Worm (Caenorhabditis elegans) whole organism, L2 larva: ENCODE data around the gene ndub-8.

Experiments used
- C34F6.9 ChIP-seq: fragments of 150-350 bp; optimal IDR thresholded peaks from 2 replicates; lab custom pipeline; 2014; ENCODE audit warnings: missing biosample characterization, missing genetic modification characterization
- F13H6.1 ChIP-seq: sonication (generic microtip); optimal IDR thresholded peaks from 2 replicates; lab custom pipeline; 2016; ENCODE audit warnings: missing genetic modification characterization, missing compliant biosample characterization
- R02D3.7 ChIP-seq: fragments of 150-350 bp; optimal IDR thresholded peaks from 2 replicates; lab custom pipeline; 2014; ENCODE audit warnings: missing biosample characterization, missing genetic modification characterization
- Y55F3AM.14 ChIP-seq: fragments of 200-800 bp; sonication (Bioruptor generic); optimal IDR thresholded peaks from 2 replicates; lab custom pipeline; 2018; ENCODE audit warnings: mild to moderate bottlenecking, missing genetic modification characterization, missing compliant biosample characterization
- ZK546.5 ChIP-seq: sonication (generic microtip); optimal IDR thresholded peaks from 2 replicates; lab custom pipeline; 2017; ENCODE audit warnings: missing biosample characterization, missing genetic modification characterization
- alr-1 ChIP-seq: fragments of 150-350 bp; optimal IDR thresholded peaks from 2 replicates; lab custom pipeline; 2014; ENCODE audit warnings: missing biosample characterization, missing genetic modification characterization
- aly-2 ChIP-seq: fragments of 150-350 bp; optimal IDR thresholded peaks from 2 replicates; lab custom pipeline; 2014; ENCODE audit warnings: missing biosample characterization, missing genetic modification characterization
- ama-1 ChIP-seq: fragments of 150-350 bp; optimal IDR thresholded peaks from 2 replicates; lab custom pipeline; 2018; ENCODE audit warnings: inconsistent platforms
- blmp-1 ChIP-seq: sonication (generic microtip); optimal IDR thresholded peaks from 2 replicates; lab custom pipeline; 2017; ENCODE audit warnings: missing genetic modification characterization, mild to moderate bottlenecking, missing compliant biosample characterization, antibody characterized with exemption, moderate library complexity; ENCODE audit not compliant: insufficient read depth
- ceh-16 ChIP-seq: fragments of 150-350 bp; optimal IDR thresholded peaks from 2 replicates; lab custom pipeline; 2014; ENCODE audit warnings: missing biosample characterization, missing genetic modification characterization
- ceh-82 ChIP-seq: fragments of 150-350 bp; optimal IDR thresholded peaks from 2 replicates; lab custom pipeline; 2014; ENCODE audit warnings: missing biosample characterization, missing genetic modification characterization
- crh-2 ChIP-seq: sonication (generic microtip); optimal IDR thresholded peaks from 2 replicates; lab custom pipeline; 2017; ENCODE audit warnings: missing biosample characterization, missing genetic modification characterization
- dmd-4 ChIP-seq: sonication (generic microtip); optimal IDR thresholded peaks from 2 replicates; lab custom pipeline; 2017; ENCODE audit warnings: missing biosample characterization, missing genetic modification characterization
- egl-27 ChIP-seq: sonication (generic microtip); optimal IDR thresholded peaks from 3 replicates; lab custom pipeline; 2017; ENCODE audit warnings: missing biosample characterization, missing genetic modification reagents, missing genetic modification characterization
- elt-1 ChIP-seq: fragments of 150-350 bp; optimal IDR thresholded peaks from 2 replicates; lab custom pipeline; 2014; ENCODE audit warnings: missing biosample characterization, missing genetic modification characterization
- elt-3 ChIP-seq: sonication (generic microtip); optimal IDR thresholded peaks from 2 replicates; lab custom pipeline; 2017; ENCODE audit warnings: missing biosample characterization, missing genetic modification characterization
- fos-1 ChIP-seq: fragments of 150-350 bp; optimal IDR thresholded peaks from 2 replicates; lab custom pipeline; 2014; ENCODE audit warnings: missing biosample characterization, missing genetic modification characterization
- gmeb-1 ChIP-seq: fragments of 150-350 bp; optimal IDR thresholded peaks from 2 replicates; lab custom pipeline; 2014; ENCODE audit warnings: missing biosample characterization, missing genetic modification characterization
- lin-11 ChIP-seq: fragments of 150-350 bp; sonication (generic microtip); optimal IDR thresholded peaks from 2 replicates; lab custom pipeline; 2014; ENCODE audit warnings: missing biosample characterization, missing genetic modification characterization, inconsistent platforms, mixed read lengths
- lin-13 ChIP-seq: fragments of 150-350 bp; optimal IDR thresholded peaks from 2 replicates; lab custom pipeline; 2014; ENCODE audit warnings: missing biosample characterization, missing genetic modification reagents, missing genetic modification characterization
- lin-39 ChIP-seq: fragments of 150-350 bp; optimal IDR thresholded peaks from 2 replicates; lab custom pipeline; 2014; ENCODE audit warnings: missing biosample characterization, missing genetic modification reagents, missing genetic modification characterization
- lsy-2 ChIP-seq, 2 experiments: fragments of 150-350 bp in 1 of 2; sonication (generic microtip) in 1 of 2; optimal IDR thresholded peaks; 2 replicates each; lab custom pipeline; 2014 to 2017; ENCODE audit warnings: missing biosample characterization in 2 of 2, missing genetic modification characterization in 2 of 2
- mab-5 ChIP-seq: fragments of 150-350 bp; optimal IDR thresholded peaks from 2 replicates; lab custom pipeline; 2014; ENCODE audit warnings: missing biosample characterization, missing genetic modification characterization
- mbf-1 ChIP-seq: sonication (generic microtip); optimal IDR thresholded peaks from 2 replicates; lab custom pipeline; 2017; ENCODE audit warnings: missing biosample characterization, missing genetic modification characterization
- mdl-1 ChIP-seq, 2 experiments: fragments of 150-350 bp in 1 of 2; sonication (generic microtip) in 1 of 2; optimal IDR thresholded peaks; 2 replicates each; lab custom pipeline; 2017; ENCODE audit warnings: missing biosample characterization in 2 of 2, missing genetic modification characterization in 2 of 2
- nhr-10 ChIP-seq: sonication (generic microtip); optimal IDR thresholded peaks from 2 replicates; lab custom pipeline; 2017; ENCODE audit warnings: missing biosample characterization, missing genetic modification characterization
- nhr-11 ChIP-seq: fragments of 150-350 bp; optimal IDR thresholded peaks from 2 replicates; lab custom pipeline; 2014; ENCODE audit warnings: missing biosample characterization, missing genetic modification characterization
- nhr-12 ChIP-seq: fragments of 150-350 bp; optimal IDR thresholded peaks from 2 replicates; lab custom pipeline; 2014; ENCODE audit warnings: missing biosample characterization, missing genetic modification characterization
- nhr-129 ChIP-seq: fragments of 150-350 bp; optimal IDR thresholded peaks from 2 replicates; lab custom pipeline; 2014; ENCODE audit warnings: missing biosample characterization, missing genetic modification characterization
- nhr-21 ChIP-seq: fragments of 150-350 bp; optimal IDR thresholded peaks from 2 replicates; lab custom pipeline; 2014; ENCODE audit warnings: missing biosample characterization, missing genetic modification characterization
- nhr-23 ChIP-seq: fragments of 150-350 bp; optimal IDR thresholded peaks from 2 replicates; lab custom pipeline; 2014; ENCODE audit warnings: missing biosample characterization, missing genetic modification reagents, missing genetic modification characterization
- nhr-237 ChIP-seq: fragments of 150-350 bp; optimal IDR thresholded peaks from 2 replicates; lab custom pipeline; 2014; ENCODE audit warnings: missing biosample characterization, missing genetic modification characterization
- nhr-25 ChIP-seq: fragments of 150-350 bp; sonication (generic microtip); optimal IDR thresholded peaks from 3 replicates; lab custom pipeline; 2014; ENCODE audit warnings: missing biosample characterization, missing genetic modification characterization
- nhr-6 ChIP-seq: fragments of 150-350 bp; optimal IDR thresholded peaks from 2 replicates; lab custom pipeline; 2014; ENCODE audit warnings: missing biosample characterization, missing genetic modification characterization
- nhr-77 ChIP-seq: fragments of 150-350 bp; optimal IDR thresholded peaks from 2 replicates; lab custom pipeline; 2014; ENCODE audit warnings: missing biosample characterization, missing genetic modification characterization
- peb-1 ChIP-seq: fragments of 150-350 bp; optimal IDR thresholded peaks from 2 replicates; lab custom pipeline; 2014; ENCODE audit warnings: missing biosample characterization, missing genetic modification characterization
- sem-4 ChIP-seq: fragments of 150-350 bp; optimal IDR thresholded peaks from 2 replicates; lab custom pipeline; 2014; ENCODE audit warnings: missing biosample characterization, missing genetic modification reagents, missing genetic modification characterization
- skn-1 ChIP-seq: sonication (generic microtip); optimal IDR thresholded peaks from 2 replicates; lab custom pipeline; 2017; ENCODE audit warnings: missing biosample characterization, missing genetic modification characterization
- sma-3 ChIP-seq: sonication (generic microtip); optimal IDR thresholded peaks from 2 replicates; lab custom pipeline; 2016; ENCODE audit warnings: missing genetic modification reagents, missing genetic modification characterization, missing compliant biosample characterization
- sma-9 ChIP-seq, 2 experiments: fragments of 150-350 bp in 1 of 2; sonication (generic microtip) in 1 of 2; optimal IDR thresholded peaks; 2 replicates each; lab custom pipeline; 2014 to 2016; ENCODE audit warnings: missing genetic modification characterization in 2 of 2, mild to moderate bottlenecking in 1 of 2, missing biosample characterization in 1 of 2, missing compliant biosample characterization in 1 of 2, missing genetic modification reagents in 1 of 2, moderate library complexity in 1 of 2
- snpc-4 ChIP-seq: fragments of 150-350 bp; optimal IDR thresholded peaks from 2 replicates; lab custom pipeline; 2014; ENCODE audit warnings: missing biosample characterization, missing genetic modification characterization
- unc-39 ChIP-seq: fragments of 150-350 bp; optimal IDR thresholded peaks from 2 replicates; lab custom pipeline; 2014; ENCODE audit warnings: missing biosample characterization, missing genetic modification characterization
- unc-55 ChIP-seq: fragments of 150-350 bp; sonication (generic microtip); optimal IDR thresholded peaks from 3 replicates; lab custom pipeline; 2014; ENCODE audit warnings: missing biosample characterization, missing genetic modification reagents, missing genetic modification characterization
- unc-62 ChIP-seq: fragments of 150-350 bp; optimal IDR thresholded peaks from 2 replicates; lab custom pipeline; 2014; ENCODE audit warnings: missing biosample characterization, missing genetic modification reagents, missing genetic modification characterization
- zag-1 ChIP-seq: fragments of 150-350 bp; optimal IDR thresholded peaks from 2 replicates; lab custom pipeline; 2014; ENCODE audit warnings: missing biosample characterization, missing genetic modification characterization
- ztf-1 ChIP-seq: fragments of 200-800 bp; sonication (Bioruptor generic); conservative IDR thresholded peaks from 2 replicates; pipeline ENCODE4 v1.3.6; 2022; ENCODE audit warnings: missing genetic modification characterization, missing compliant biosample characterization
- ztf-11 ChIP-seq: sonication (generic microtip); optimal IDR thresholded peaks from 2 replicates; lab custom pipeline; 2017; ENCODE audit warnings: missing biosample characterization, missing genetic modification characterization
- ztf-4 ChIP-seq: fragments of 150-350 bp; optimal IDR thresholded peaks from 2 replicates; lab custom pipeline; 2014; ENCODE audit warnings: missing biosample characterization, missing genetic modification characterization

Gene ndub-8

ce11 chrII:13834380-13835194 is 38.1 kb upstream of the ndub-8 start:
- TF ChIP-seq sem-4 (tag; lab: Kevin White, UChicago) (peak; percentile 97), crh-2 (tag; lab: Kevin White, UChicago) (peak; percentile 91), nhr-23 (tag; lab: Kevin White, UChicago) (no peak), fos-1 (tag; lab: Kevin White, UChicago) (peak; percentile 71), ama-1 (peak; percentile 76), ztf-4 (tag; lab: Kevin White, UChicago) (peak; percentile 85), ztf-11 (tag; lab: Kevin White, UChicago) (no peak), zag-1 (tag; lab: Kevin White, UChicago) (peak; percentile 76), R02D3.7 (tag; lab: Kevin White, UChicago) (peak; percentile 43), snpc-4 (tag; lab: Kevin White, UChicago) (peak; percentile 100), ztf-1 (GFP tag; lab: Robert Waterston, UW) (no peak), skn-1 (tag; lab: Kevin White, UChicago) (no peak), mbf-1 (tag; lab: Kevin White, UChicago) (peak; percentile 27), nhr-11 (no peak), Y55F3AM.14 (GFP tag; lab: Kevin White, UChicago) (peak; percentile 89), blmp-1 (peak; percentile 68), nhr-12 (tag; lab: Kevin White, UChicago) (peak; percentile 47), sma-3 (GFP tag; lab: Kevin White, UChicago) (peak; percentile 92), lin-11 (peak; percentile 94), lin-39 (tag; lab: Kevin White, UChicago) (no peak), F13H6.1 (tag; lab: Kevin White, UChicago) (peak; percentile 92), unc-39 (no peak), nhr-237 (peak; percentile 44), nhr-6 (peak; percentile 92), nhr-21 (peak; percentile 96), lin-13 (GFP tag; lab: Kevin White, UChicago) (peak; percentile 93), mdl-1 (tag; optimal IDR thresholded peaks at IDR 0.05; lab: Kevin White, UChicago) (peak; percentile 61 to 62), peb-1 (tag; lab: Kevin White, UChicago) (no peak), lsy-2 (tag; optimal IDR thresholded peaks at IDR 0.05; lab: Kevin White, UChicago) (peak; percentile 89 to 94), ZK546.5 (tag; lab: Kevin White, UChicago) (no peak), nhr-129 (tag; lab: Kevin White, UChicago) (peak; percentile 86), aly-2 (tag; lab: Kevin White, UChicago) (no peak), egl-27 (tag; lab: Kevin White, UChicago) (peak; percentile 55), gmeb-1 (peak; percentile 84), ceh-82 (tag; lab: Kevin White, UChicago) (peak; percentile 58), ceh-16 (tag; lab: Kevin White, UChicago) (peak; percentile 84), alr-1 (tag; lab: Kevin White, UChicago) (peak; percentile 84), unc-55 (peak; percentile 98), elt-1 (no peak), C34F6.9 (tag; lab: Kevin White, UChicago) (peak; percentile 92), unc-62 (GFP tag; lab: Kevin White, UChicago) (no peak), nhr-77 (tag; lab: Kevin White, UChicago) (peak; percentile 88), nhr-10 (tag; lab: Kevin White, UChicago) (no peak), nhr-25 (tag; lab: Kevin White, UChicago) (peak; percentile 91), mab-5 (tag; lab: Kevin White, UChicago) (peak; percentile 77), sma-9 (GFP tag; optimal IDR thresholded peaks at IDR 0.05; lab: Kevin White, UChicago) (peak; percentile 92), sma-9 (tag; optimal IDR thresholded peaks at IDR 0.05; lab: Kevin White, UChicago) (no peak), dmd-4 (peak; percentile 37), elt-3 (no peak)
